Worm (Caenorhabditis elegans) whole organism, late embryonic: Measurements from ENCODE around the gene srbc-11.

ENCODE experiments used
- C08G9.2 ChIP-seq: sonication (generic microtip); optimal IDR thresholded peaks from 2 replicates; lab custom pipeline; 2016; ENCODE audit warnings: mild to moderate bottlenecking, missing genetic modification characterization, moderate library complexity, missing compliant biosample characterization
- F13H6.1 ChIP-seq: sonication (generic microtip); optimal IDR thresholded peaks from 2 replicates; lab custom pipeline; 2016; ENCODE audit warnings: missing genetic modification characterization, missing compliant biosample characterization
- K02D7.2 ChIP-seq: sonication (generic microtip); optimal IDR thresholded peaks from 2 replicates; lab custom pipeline; 2017; ENCODE audit warnings: mild to moderate bottlenecking, missing genetic modification characterization, missing compliant biosample characterization
- K09A11.1 ChIP-seq: sonication (generic microtip); optimal IDR thresholded peaks from 2 replicates; lab custom pipeline; 2017; ENCODE audit warnings: antibody characterized with exemption, mild to moderate bottlenecking, missing genetic modification characterization, missing compliant biosample characterization; ENCODE audit not compliant: insufficient read depth
- T23F11.4 ChIP-seq: fragments of 200-800 bp; sonication (Bioruptor generic); optimal IDR thresholded peaks from 2 replicates; lab custom pipeline; 2018; ENCODE audit warnings: mild to moderate bottlenecking, missing genetic modification characterization, missing compliant biosample characterization
- ama-1 ChIP-seq: fragments of 150-350 bp; optimal IDR thresholded peaks from 2 replicates; lab custom pipeline; 2014
- ceh-18 ChIP-seq: sonication (generic microtip); optimal IDR thresholded peaks from 2 replicates; lab custom pipeline; 2016; ENCODE audit warnings: missing genetic modification characterization, missing compliant biosample characterization
- ceh-30 ChIP-seq: fragments of 150-350 bp; optimal IDR thresholded peaks from 2 replicates; lab custom pipeline; 2014; ENCODE audit warnings: missing biosample characterization, missing genetic modification characterization
- ceh-34 ChIP-seq: sonication (generic microtip); optimal IDR thresholded peaks from 2 replicates; lab custom pipeline; 2016; ENCODE audit warnings: mild to moderate bottlenecking, missing genetic modification characterization, missing compliant biosample characterization
- ceh-9 ChIP-seq: sonication (generic microtip); optimal IDR thresholded peaks from 2 replicates; lab custom pipeline; 2016; ENCODE audit warnings: mild to moderate bottlenecking, missing genetic modification characterization, inconsistent platforms, missing compliant biosample characterization
- che-1 ChIP-seq: sonication (generic microtip); optimal IDR thresholded peaks from 2 replicates; lab custom pipeline; 2016; ENCODE audit warnings: mild to moderate bottlenecking, missing genetic modification characterization, missing compliant biosample characterization
- elt-2 ChIP-seq: sonication (generic microtip); optimal IDR thresholded peaks from 2 replicates; lab custom pipeline; 2016; ENCODE audit warnings: missing genetic modification reagents, missing genetic modification characterization, missing compliant biosample characterization
- elt-4 ChIP-seq: sonication (generic microtip); optimal IDR thresholded peaks from 2 replicates; lab custom pipeline; 2016; ENCODE audit warnings: missing genetic modification characterization, missing compliant biosample characterization
- fkh-6 ChIP-seq: sonication (generic microtip); optimal IDR thresholded peaks from 2 replicates; lab custom pipeline; 2016; ENCODE audit warnings: missing genetic modification characterization, missing compliant biosample characterization
- gmeb-2 ChIP-seq: sonication (generic microtip); optimal IDR thresholded peaks from 2 replicates; lab custom pipeline; 2016; ENCODE audit warnings: missing genetic modification characterization, inconsistent platforms, missing compliant biosample characterization
- hlh-15 ChIP-seq: sonication (generic microtip); optimal IDR thresholded peaks from 2 replicates; lab custom pipeline; 2016; ENCODE audit warnings: missing genetic modification characterization, missing compliant biosample characterization
- hlh-30 ChIP-seq: sonication (generic microtip); optimal IDR thresholded peaks from 2 replicates; lab custom pipeline; 2017; ENCODE audit warnings: antibody characterized with exemption, missing genetic modification characterization, missing compliant biosample characterization; ENCODE audit not compliant: insufficient read depth
- hlh-6 ChIP-seq: sonication (generic microtip); optimal IDR thresholded peaks from 2 replicates; lab custom pipeline; 2016; ENCODE audit warnings: missing genotype, missing genetic modification characterization, missing compliant biosample characterization
- hlh-8 ChIP-seq: sonication (generic microtip); optimal IDR thresholded peaks from 2 replicates; lab custom pipeline; 2016; ENCODE audit warnings: missing genotype, missing genetic modification characterization, missing compliant biosample characterization
- madf-2 ChIP-seq: sonication (generic microtip); optimal IDR thresholded peaks from 2 replicates; lab custom pipeline; 2017; ENCODE audit warnings: missing genetic modification characterization, missing compliant biosample characterization
- nhr-11 ChIP-seq: fragments of 150-350 bp; optimal IDR thresholded peaks from 2 replicates; lab custom pipeline; 2014; ENCODE audit warnings: missing biosample characterization, missing genetic modification characterization
- nhr-232 ChIP-seq: sonication (generic microtip); optimal IDR thresholded peaks from 2 replicates; lab custom pipeline; 2016; ENCODE audit warnings: missing genetic modification characterization, missing compliant biosample characterization
- pag-3 ChIP-seq: sonication (generic microtip); optimal IDR thresholded peaks from 2 replicates; lab custom pipeline; 2016; ENCODE audit warnings: missing compliant biosample characterization, missing genetic modification characterization, borderline replicate concordance
- pax-1 ChIP-seq: fragments of 150-350 bp; optimal IDR thresholded peaks from 2 replicates; lab custom pipeline; 2014; ENCODE audit warnings: missing biosample characterization, missing genetic modification characterization
- pha-2 ChIP-seq: sonication (generic microtip); optimal IDR thresholded peaks from 2 replicates; lab custom pipeline; 2017; ENCODE audit warnings: mild to moderate bottlenecking, missing genetic modification characterization, missing compliant biosample characterization
- pha-4 ChIP-seq: fragments of 150-350 bp; optimal IDR thresholded peaks from 2 replicates; lab custom pipeline; 2018; ENCODE audit warnings: missing biosample characterization, missing genetic modification reagents, missing genetic modification characterization
- pqm-1 ChIP-seq: sonication (generic microtip); optimal IDR thresholded peaks from 2 replicates; lab custom pipeline; 2016; ENCODE audit warnings: missing genetic modification characterization, missing compliant biosample characterization
- rnt-1 ChIP-seq: sonication (generic microtip); optimal IDR thresholded peaks from 2 replicates; lab custom pipeline; 2016; ENCODE audit warnings: missing genetic modification characterization, missing compliant biosample characterization
- sox-4 ChIP-seq: sonication (generic microtip); optimal IDR thresholded peaks from 2 replicates; lab custom pipeline; 2017; ENCODE audit warnings: mild to moderate bottlenecking, missing genetic modification characterization, inconsistent platforms, missing compliant biosample characterization
- tbx-7 ChIP-seq: sonication (generic microtip); optimal IDR thresholded peaks from 2 replicates; lab custom pipeline; 2016; ENCODE audit warnings: missing genotype, missing genetic modification characterization, missing compliant biosample characterization
- ttx-3 ChIP-seq: sonication (generic microtip); optimal IDR thresholded peaks from 2 replicates; lab custom pipeline; 2016; ENCODE audit warnings: missing genetic modification reagents, missing genetic modification characterization, missing compliant biosample characterization
- unc-3 ChIP-seq, 2 experiments: fragments of 200-800 bp in 1 of 2; sonication (Bioruptor generic) in 1 of 2; sonication (generic microtip) in 1 of 2; conservative IDR thresholded peaks in 1 of 2; optimal IDR thresholded peaks in 1 of 2; 2 replicates each; pipeline versions ENCODE4 v1.3.6 to Lab custom; 2016 to 2022; ENCODE audit warnings: missing compliant biosample characterization in 2 of 2, missing genetic modification characterization in 2 of 2, missing genetic modification reagents in 1 of 2
- unc-42 ChIP-seq: sonication (generic microtip); optimal IDR thresholded peaks from 2 replicates; lab custom pipeline; 2016; ENCODE audit warnings: missing genotype, missing genetic modification characterization, missing compliant biosample characterization
- unc-55 ChIP-seq: sonication (generic microtip); optimal IDR thresholded peaks from 2 replicates; lab custom pipeline; 2017; ENCODE audit warnings: missing biosample characterization, missing genetic modification reagents, missing genetic modification characterization
- zip-5 ChIP-seq: sonication (generic microtip); optimal IDR thresholded peaks from 2 replicates; lab custom pipeline; 2016; ENCODE audit warnings: missing genetic modification characterization, missing compliant biosample characterization

Gene srbc-11

DNA sequence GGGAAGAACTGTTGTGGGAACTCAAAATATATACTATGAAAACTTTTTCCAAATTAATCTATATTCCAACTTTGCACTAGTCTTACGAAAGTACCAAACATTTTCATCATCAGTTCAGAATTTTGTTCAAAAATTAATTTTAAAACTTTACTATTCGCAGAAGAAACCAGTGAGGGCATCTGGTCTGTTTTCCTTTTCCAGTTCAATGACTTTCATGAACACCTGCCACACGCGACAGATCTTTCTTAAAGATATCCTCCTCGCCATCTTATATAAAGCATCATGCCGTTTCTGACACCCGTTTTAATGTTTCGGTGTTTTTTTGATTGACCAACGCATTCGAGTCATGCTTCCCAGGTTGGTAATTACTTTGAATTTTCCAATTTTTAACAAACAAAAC, 37.9 kb upstream of the srbc-11 start, which contains the start of gene C54F6.3:
TSS of gene C54F6.3 (plus strand) at position 301 of the 400 bp plus-strand sequence.
- TF ChIP-seq madf-2 (tag; lab: Kevin White, UChicago) (no peak), ceh-9 (tag; lab: Kevin White, UChicago) (no peak), elt-4 (tag; lab: Kevin White, UChicago) (no peak), pax-1 (tag; lab: Kevin White, UChicago) (no peak), rnt-1 (no peak), pha-4 (tag; lab: Kevin White, UChicago) (no peak), F13H6.1 (no peak), hlh-15 (tag; lab: Kevin White, UChicago) (no peak), ceh-18 (tag; lab: Kevin White, UChicago) (no peak), zip-5 (tag; lab: Kevin White, UChicago) (no peak), nhr-11 (no peak)

DNA sequence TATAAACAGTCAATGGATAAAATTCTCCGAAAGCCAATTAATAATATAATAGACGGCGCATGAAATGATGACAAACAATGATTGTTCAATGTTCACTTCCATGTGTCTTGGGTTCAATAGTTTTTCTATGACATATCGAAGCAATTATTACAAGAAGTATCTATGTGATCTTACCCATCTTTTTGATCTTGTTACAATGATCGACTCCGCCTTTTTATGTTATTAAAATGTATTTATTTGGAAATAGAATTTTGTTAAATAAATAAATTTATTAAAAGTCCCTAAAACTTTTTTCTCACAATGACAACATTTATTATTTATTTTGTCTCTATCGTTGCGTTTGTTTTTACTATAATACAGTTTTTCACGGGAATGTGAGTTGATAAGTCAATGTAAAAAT, 34.8 kb upstream of the srbc-11 start, which contains the start of gene swt-2:
TSS of gene swt-2 (plus strand) at position 301 of the 400 bp plus-strand sequence.
- TF ChIP-seq sox-4 (tag; lab: Kevin White, UChicago), result no peak
- no peak for TF ChIP-seq tbx-7 (tag; lab: Kevin White, UChicago)
- TF ChIP-seq ama-1 (lab: Kevin White, UChicago), result no peak
- TF ChIP-seq pqm-1, result no peak
- no peak for TF ChIP-seq unc-42 (tag; lab: Kevin White, UChicago)
- TF ChIP-seq hlh-6, result no peak
- TF ChIP-seq ceh-30 (tag; lab: Kevin White, UChicago), result no peak
- TF ChIP-seq unc-3 (GFP tag; conservative IDR thresholded peaks at IDR 0.05; lab: Robert Waterston, UW), result no peak
- no peak for TF ChIP-seq unc-3 (tag; optimal IDR thresholded peaks at IDR 0.05; lab: Kevin White, UChicago)
- TF ChIP-seq pha-2 (tag; lab: Kevin White, UChicago), result no peak
- TF ChIP-seq K02D7.2 (tag; lab: Kevin White, UChicago), result no peak

DNA sequence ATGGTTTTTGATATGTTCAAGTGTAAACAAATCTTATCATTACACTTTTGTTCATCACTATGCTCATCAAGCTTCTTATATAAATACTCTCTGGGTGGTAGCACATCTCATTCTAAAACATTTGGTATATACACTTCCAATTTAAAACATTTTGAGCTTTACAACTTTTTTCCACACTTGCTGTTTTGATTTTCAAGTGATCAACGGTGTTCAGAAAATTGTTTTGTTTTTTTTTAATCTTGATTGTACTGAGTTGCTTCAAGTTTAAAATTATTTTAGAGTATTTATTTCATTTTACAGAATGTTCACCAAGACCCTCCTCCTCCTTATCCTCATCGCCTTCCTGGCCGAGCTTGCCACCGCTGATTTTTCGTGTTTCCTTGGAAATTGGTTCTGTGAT, 33.7 kb upstream of the srbc-11 start, which contains the start of gene C54F6.5:
TSS of gene C54F6.5 (plus strand) at position 301 of the 400 bp plus-strand sequence.
- TF ChIP-seq T23F11.4 (GFP tag; lab: Kevin White, UChicago) (no peak), elt-2 (tag; lab: Kevin White, UChicago) (no peak), ama-1 (lab: Kevin White, UChicago) (no peak), pha-4 (tag; lab: Kevin White, UChicago) (no peak), K09A11.1 (tag; lab: Kevin White, UChicago) (no peak)

DNA sequence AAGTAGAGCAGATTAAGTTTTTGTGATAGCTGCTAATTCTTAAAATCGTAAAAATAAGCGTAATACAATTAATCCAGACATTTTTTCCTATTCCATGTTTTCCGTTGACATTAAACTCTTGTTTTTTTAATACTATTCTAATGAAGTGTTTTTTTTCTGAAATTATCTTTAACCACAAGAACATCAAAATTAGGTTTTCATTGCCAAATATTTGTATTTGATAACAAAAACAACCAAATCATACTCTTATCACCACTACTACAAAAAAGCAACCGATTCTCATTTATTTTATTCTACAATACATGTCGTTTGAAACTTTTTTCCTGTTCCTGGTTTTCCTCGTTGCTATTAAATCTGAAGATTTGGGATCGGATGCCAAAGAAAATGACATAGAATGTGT, 32.1 kb upstream of the srbc-11 start, which contains the start of gene C54F6.17:
TSS of gene C54F6.17 (plus strand) at position 301 of the 400 bp plus-strand sequence.
- TF ChIP-seq che-1 (tag; lab: Kevin White, UChicago), result no peak
- no peak for TF ChIP-seq T23F11.4 (GFP tag; lab: Kevin White, UChicago)
- TF ChIP-seq gmeb-2 (tag; lab: Kevin White, UChicago), result no peak
- no peak for TF ChIP-seq ceh-34 (tag; lab: Kevin White, UChicago)
- no peak for TF ChIP-seq hlh-30 (tag; lab: Kevin White, UChicago)
- TF ChIP-seq pag-3 (tag; lab: Kevin White, UChicago), result no peak
- no peak for TF ChIP-seq C08G9.2 (tag; lab: Kevin White, UChicago)
- TF ChIP-seq fkh-6 (tag; lab: Kevin White, UChicago), result no peak
- TF ChIP-seq ttx-3, result no peak
- no peak for TF ChIP-seq hlh-8
- no peak for TF ChIP-seq pha-4 (tag; lab: Kevin White, UChicago)
- no peak for TF ChIP-seq K02D7.2 (tag; lab: Kevin White, UChicago)
- TF ChIP-seq ama-1 (lab: Kevin White, UChicago), result no peak
- no peak for TF ChIP-seq unc-55
- TF ChIP-seq nhr-232 (tag; lab: Kevin White, UChicago), result no peak
